Worm (Caenorhabditis elegans) whole organism, mixed stage, embryonic: ENCODE measurements around the gene C49G7.10.

ENCODE experiments used
- drap-1 ChIP-seq: fragments of 200-800 bp; sonication (Bioruptor generic); optimal IDR thresholded peaks from 3 replicates; lab custom pipeline; 2018; ENCODE audit warnings: mild to moderate bottlenecking, missing genetic modification characterization, missing compliant biosample characterization
- elt-1 ChIP-seq: sonication (generic microtip); optimal IDR thresholded peaks from 2 replicates; lab custom pipeline; 2017; ENCODE audit warnings: missing genetic modification characterization, mild to moderate bottlenecking, missing compliant biosample characterization, antibody characterized with exemption, moderate library complexity, borderline replicate concordance; ENCODE audit not compliant: insufficient read depth
- lin-32 ChIP-seq: fragments of 200-800 bp; sonication (Bioruptor generic); optimal IDR thresholded peaks from 2 replicates; lab custom pipeline; 2018; ENCODE audit warnings: mild to moderate bottlenecking, missing genetic modification characterization, missing compliant biosample characterization
- mep-1 ChIP-seq: fragments of 150-350 bp; optimal IDR thresholded peaks from 2 replicates; lab custom pipeline; 2017; ENCODE audit warnings: missing biosample characterization, missing genetic modification reagents, missing genetic modification characterization, inconsistent platforms
- mls-2 ChIP-seq: sonication (generic microtip); optimal IDR thresholded peaks from 2 replicates; lab custom pipeline; 2016; ENCODE audit warnings: mild to moderate bottlenecking, missing genetic modification characterization, moderate library complexity, missing compliant biosample characterization
- nhr-12 ChIP-seq: fragments of 150-350 bp; optimal IDR thresholded peaks from 2 replicates; lab custom pipeline; 2014; ENCODE audit warnings: missing biosample characterization, missing genetic modification characterization
- nhr-2 ChIP-seq: fragments of 150-350 bp; optimal IDR thresholded peaks from 2 replicates; lab custom pipeline; 2014; ENCODE audit warnings: missing biosample characterization, missing genetic modification characterization
- nhr-237 ChIP-seq: fragments of 150-350 bp; optimal IDR thresholded peaks from 2 replicates; lab custom pipeline; 2014; ENCODE audit warnings: missing biosample characterization, missing genetic modification characterization
- nhr-76 ChIP-seq: sonication (generic microtip); optimal IDR thresholded peaks from 2 replicates; lab custom pipeline; 2017; ENCODE audit warnings: missing biosample characterization, missing genetic modification characterization
- pha-4 ChIP-seq: fragments of 150-350 bp; optimal IDR thresholded peaks from 2 replicates; lab custom pipeline; 2018; ENCODE audit warnings: missing biosample characterization, missing genetic modification reagents, missing genetic modification characterization
- unc-39 ChIP-seq: fragments of 150-350 bp; optimal IDR thresholded peaks from 2 replicates; lab custom pipeline; 2014; ENCODE audit warnings: missing biosample characterization, missing genetic modification characterization
- ztf-11 ChIP-seq: fragments of 150-350 bp; optimal IDR thresholded peaks from 2 replicates; lab custom pipeline; 2014; ENCODE audit warnings: missing biosample characterization, missing genetic modification characterization

- TF ChIP-seq nhr-12 (tag; lab: Kevin White, UChicago) (no peak), elt-1 (tag; lab: Kevin White, UChicago) (no peak), nhr-2 (tag; lab: Kevin White, UChicago) (no peak), unc-39 (tag; lab: Kevin White, UChicago) (no peak), nhr-237 (no peak), lin-32 (no peak), pha-4 (no peak), mls-2 (tag; lab: Kevin White, UChicago) (no peak), nhr-76 (tag; lab: Kevin White, UChicago) (no peak), ztf-11 (tag; lab: Kevin White, UChicago) (no peak), drap-1 (GFP tag; lab: Kevin White, UChicago) (no peak), mep-1 (tag; lab: Kevin White, UChicago) (no peak)
Observed at ce11 chrV:4041853-4042424, at the start of gene C49G7.10, which contains the start of gene irg-2.
